Fruit fly (Drosophila melanogaster) whole organism, wandering third instar larva: ENCODE measurements around the gene CG33093.

ENCODE experiments used
- Abd-B ChIP-seq: fragments of >200 bp; optimal IDR thresholded peaks from 2 replicates; lab custom pipeline; 2017; ENCODE audit warnings: missing biosample characterization, missing genetic modification characterization
- CG32264 ChIP-seq: fragments of 200-800 bp; sonication (Bioruptor generic); optimal IDR thresholded peaks from 2 replicates; lab custom pipeline; 2016; ENCODE audit warnings: missing biosample characterization, missing genetic modification characterization
- Hr78 ChIP-seq: fragments of >200 bp; optimal IDR thresholded peaks from 2 replicates; lab custom pipeline; 2017; ENCODE audit warnings: missing biosample characterization, missing genetic modification characterization
- Mio ChIP-seq: sonication (Bioruptor generic); optimal IDR thresholded peaks from 2 replicates; lab custom pipeline; 2016; ENCODE audit warnings: missing biosample characterization, missing genetic modification characterization
- OdsH ChIP-seq: fragments of 200-800 bp; sonication (Bioruptor generic); optimal IDR thresholded peaks from 2 replicates; lab custom pipeline; 2016; ENCODE audit warnings: missing biosample characterization, mild to moderate bottlenecking, missing genetic modification characterization
- Vsx2 ChIP-seq: fragments of 200-300, 225-300 bp; sonication (Bioruptor generic); optimal IDR thresholded peaks from 2 replicates; lab custom pipeline; 2018; ENCODE audit warnings: missing biosample characterization, missing genetic modification characterization; ENCODE audit not compliant: partially characterized antibody
- br ChIP-seq: fragments of 200-800 bp; sonication (Bioruptor generic); optimal IDR thresholded peaks from 2 replicates; lab custom pipeline; 2016; ENCODE audit warnings: missing biosample characterization, missing genetic modification characterization
- brk ChIP-seq: fragments of 200-800 bp; sonication (Bioruptor generic); optimal IDR thresholded peaks from 2 replicates; lab custom pipeline; 2016; ENCODE audit warnings: missing biosample characterization, mild to moderate bottlenecking, missing genetic modification characterization
- lola ChIP-seq: fragments of >200 bp; optimal IDR thresholded peaks from 2 replicates; lab custom pipeline; 2017; ENCODE audit warnings: missing biosample characterization, missing genetic modification characterization
- pan ChIP-seq: fragments of >200 bp; optimal IDR thresholded peaks from 2 replicates; lab custom pipeline; 2017
- psq ChIP-seq: fragments of 200-800 bp; sonication (Bioruptor generic); optimal IDR thresholded peaks from 3 replicates; lab custom pipeline; 2017; ENCODE audit warnings: missing biosample characterization, mild to moderate bottlenecking, missing genetic modification characterization, moderate library complexity
- sv ChIP-seq: fragments of 200-800 bp; sonication (Bioruptor generic); optimal IDR thresholded peaks from 3 replicates; lab custom pipeline; 2016; ENCODE audit warnings: missing biosample characterization, missing genetic modification characterization
- usp ChIP-seq: fragments of >200 bp; optimal IDR thresholded peaks from 2 replicates; lab custom pipeline; 2017; ENCODE audit warnings: missing biosample characterization, missing genetic modification characterization

dm6 chr3R:22522859-22523258 is 8.9 kb downstream of the CG33093 start:
- TF ChIP-seq psq (GFP tag; lab: Kevin White, UChicago) (no peak), Hr78 (no peak), usp (GFP tag; lab: Kevin White, UChicago) (no peak), br (GFP tag; lab: Kevin White, UChicago) (no peak), sv (GFP tag; lab: Kevin White, UChicago) (no peak), lola (GFP tag; lab: Kevin White, UChicago) (no peak), Mio (GFP tag; lab: Kevin White, UChicago) (no peak), Vsx2 (GFP tag; lab: Kevin White, UChicago) (peak; percentile 17), CG32264 (GFP tag; lab: Kevin White, UChicago) (no peak), OdsH (no peak), Abd-B (GFP tag; lab: Kevin White, UChicago) (no peak), pan (lab: Kevin White, UChicago) (no peak), brk (no peak)
